Fruit fly (Drosophila melanogaster) whole organism, embryonic: ENCODE measurements around the gene CG14229.

ENCODE experiments used
- Bteb2 ChIP-seq: fragments of 200-800 bp; sonication (Bioruptor generic); optimal IDR thresholded peaks from 2 replicates; lab custom pipeline; 2016; ENCODE audit warnings: missing biosample characterization, missing genetic modification characterization
- CG10366 ChIP-seq: fragments of 200-800 bp; sonication (Bioruptor generic); IDR thresholded peaks from 2 replicates; pipeline ENCODE4 v1.3.6; 2022; ENCODE audit warnings: missing biosample characterization, missing genetic modification characterization
- CG10979 ChIP-seq: fragments of 200-800 bp; sonication (Bioruptor generic); optimal IDR thresholded peaks from 2 replicates; lab custom pipeline; 2018; ENCODE audit warnings: missing biosample characterization, mild to moderate bottlenecking, missing genetic modification characterization, moderate library complexity
- CG12236 ChIP-seq: fragments of 200-800 bp; sonication (Bioruptor generic); optimal IDR thresholded peaks from 2 replicates; lab custom pipeline; 2016; ENCODE audit warnings: missing biosample characterization, missing genetic modification characterization
- CG14710 ChIP-seq: fragments of 200-800 bp; sonication (Bioruptor generic); optimal IDR thresholded peaks from 3 replicates; lab custom pipeline; 2019; ENCODE audit warnings: missing biosample characterization, mild to moderate bottlenecking, missing genetic modification characterization, moderate library complexity
- CG15514 ChIP-seq: fragments of 200-800 bp; sonication (Bioruptor generic); optimal IDR thresholded peaks from 3 replicates; lab custom pipeline; 2017; ENCODE audit warnings: missing biosample characterization, missing genetic modification characterization, mild to moderate bottlenecking, moderate library complexity, missing genetic modification reagents
- CG17359 ChIP-seq: fragments of 200-800 bp; sonication (Bioruptor generic); optimal IDR thresholded peaks from 3 replicates; lab custom pipeline; 2018; ENCODE audit warnings: missing biosample characterization, mild to moderate bottlenecking, missing genetic modification characterization, moderate library complexity
- CG18619 ChIP-seq: fragments of 200-800 bp; sonication (Bioruptor generic); optimal IDR thresholded peaks from 3 replicates; lab custom pipeline; 2017; ENCODE audit warnings: missing biosample characterization, mild to moderate bottlenecking, missing genetic modification characterization
- CG2678 ChIP-seq: fragments of 200-800 bp; sonication (Bioruptor generic); optimal IDR thresholded peaks from 3 replicates; lab custom pipeline; 2019; ENCODE audit warnings: missing biosample characterization, mild to moderate bottlenecking, missing genetic modification characterization, moderate library complexity
- CG30020 ChIP-seq: fragments of 200-800 bp; optimal IDR thresholded peaks from 2 replicates; lab custom pipeline; 2019; ENCODE audit warnings: missing biosample characterization, mild to moderate bottlenecking, missing genetic modification characterization, moderate library complexity
- CG30403 ChIP-seq: fragments of 200-800 bp; sonication (Bioruptor generic); optimal IDR thresholded peaks from 3 replicates; lab custom pipeline; 2016; ENCODE audit warnings: missing biosample characterization, missing genetic modification characterization
- CG31388 ChIP-seq: fragments of 200-800 bp; sonication (Bioruptor generic); optimal IDR thresholded peaks from 2 replicates; lab custom pipeline; 2016; ENCODE audit warnings: missing biosample characterization, missing genetic modification characterization
- CG34224 ChIP-seq: fragments of 200-800 bp; sonication (Bioruptor generic); IDR thresholded peaks from 3 replicates; pipeline ENCODE4 v1.3.6; 2022; ENCODE audit warnings: missing biosample characterization, missing genetic modification characterization; ENCODE audit not compliant: partially characterized antibody
- CG4730 ChIP-seq: fragments of 200-800 bp; sonication (Bioruptor generic); IDR thresholded peaks from 2 replicates; pipeline ENCODE4 v1.3.6; 2022; ENCODE audit warnings: missing biosample characterization, missing genetic modification characterization
- CG6654 ChIP-seq: fragments of 200-800 bp; sonication (Bioruptor generic); optimal IDR thresholded peaks from 2 replicates; lab custom pipeline; 2017; ENCODE audit warnings: missing biosample characterization, mild to moderate bottlenecking, missing genetic modification characterization
- CG6791 ChIP-seq: fragments of 200-800 bp; sonication (Bioruptor generic); IDR thresholded peaks from 3 replicates; pipeline ENCODE4 v1.3.6; 2022; ENCODE audit warnings: missing biosample characterization, missing genetic modification characterization; ENCODE audit not compliant: partially characterized antibody
- CG7963 ChIP-seq: fragments of 200-800 bp; sonication (Bioruptor generic); IDR thresholded peaks from 3 replicates; pipeline ENCODE4 v1.3.6; 2022; ENCODE audit warnings: missing biosample characterization, missing genetic modification characterization; ENCODE audit not compliant: partially characterized antibody
- CG8359 ChIP-seq: fragments of 200-800 bp; sonication (Bioruptor generic); optimal IDR thresholded peaks from 2 replicates; lab custom pipeline; 2017; ENCODE audit warnings: missing biosample characterization, mild to moderate bottlenecking, missing genetic modification characterization, borderline replicate concordance
- CG8478 ChIP-seq: fragments of >200 bp; optimal IDR thresholded peaks from 2 replicates; lab custom pipeline; 2018
- CG9876 ChIP-seq: fragments of 200-800 bp; sonication (Bioruptor generic); optimal IDR thresholded peaks from 2 replicates; lab custom pipeline; 2016; ENCODE audit warnings: missing biosample characterization, missing genetic modification characterization
- D ChIP-seq, 2 experiments: fragments of 200-800 bp in 1 of 2; fragments of >200 bp in 1 of 2; sonication (Bioruptor generic) in 1 of 2; optimal IDR thresholded peaks; 2 replicates in 1 of 2; 3 replicates in 1 of 2; lab custom pipeline; 2017; ENCODE audit warnings: mild to moderate bottlenecking in 1 of 2, missing biosample characterization in 1 of 2, missing genetic modification characterization in 1 of 2, missing genetic modification reagents in 1 of 2
- D19B ChIP-seq: fragments of 200-800 bp; sonication (Bioruptor generic); optimal IDR thresholded peaks from 2 replicates; lab custom pipeline; 2017; ENCODE audit warnings: missing biosample characterization, mild to moderate bottlenecking, missing genetic modification characterization
- Drgx ChIP-seq: fragments of 200-800 bp; sonication (Bioruptor generic); IDR thresholded peaks from 2 replicates; pipeline ENCODE4 v1.3.6; 2022; ENCODE audit warnings: missing biosample characterization, missing genetic modification characterization
- E2f1 ChIP-seq: fragments of 200-800 bp; sonication (Bioruptor generic); IDR thresholded peaks from 2 replicates; pipeline ENCODE4 v1.3.6; 2022; ENCODE audit warnings: missing biosample characterization, missing genetic modification characterization
- Ets65A ChIP-seq: fragments of 200-800 bp; sonication (Bioruptor generic); peaks from one replicate; lab custom pipeline; 2016; ENCODE audit warnings: missing biosample characterization, missing genetic modification characterization
- Fer3 ChIP-seq: fragments of 200-800 bp; sonication (Bioruptor generic); optimal IDR thresholded peaks from 2 replicates; lab custom pipeline; 2018; ENCODE audit warnings: missing biosample characterization, mild to moderate bottlenecking, missing genetic modification characterization, moderate library complexity
- HLH4C ChIP-seq: fragments of 200-800 bp; sonication (Bioruptor generic); IDR thresholded peaks from 3 replicates; pipeline ENCODE4 v1.3.6; 2022; ENCODE audit warnings: missing biosample characterization, missing genetic modification characterization; ENCODE audit not compliant: partially characterized antibody
- HmgZ ChIP-seq: fragments of 200-800 bp; sonication (Bioruptor generic); optimal IDR thresholded peaks from 2 replicates; lab custom pipeline; 2018; ENCODE audit warnings: missing biosample characterization, mild to moderate bottlenecking, missing genetic modification characterization
- Mrtf ChIP-seq: fragments of 200-800 bp; sonication (Bioruptor generic); IDR thresholded peaks from 3 replicates; pipeline ENCODE4 v1.3.6; 2022; ENCODE audit warnings: missing biosample characterization, missing genetic modification characterization
- Myb ChIP-seq: fragments of 200-800 bp; sonication (Bioruptor generic); optimal IDR thresholded peaks from 2 replicates; lab custom pipeline; 2016; ENCODE audit warnings: missing biosample characterization, missing genetic modification characterization
- NFAT ChIP-seq: fragments of 200-800 bp; sonication (Bioruptor generic); IDR thresholded peaks from 2 replicates; pipeline ENCODE4 v1.3.6; 2022; ENCODE audit warnings: missing biosample characterization, missing genetic modification characterization
- Nf-YC ChIP-seq: fragments of 200-800 bp; optimal IDR thresholded peaks from 3 replicates; lab custom pipeline; 2019; ENCODE audit warnings: missing biosample characterization, mild to moderate bottlenecking, missing genetic modification characterization, moderate library complexity
- Pdp1 ChIP-seq, 2 experiments: fragments of 200-800 bp; sonication (Bioruptor generic); optimal IDR thresholded peaks; 3 replicates each; lab custom pipeline; 2016; ENCODE audit warnings: missing biosample characterization in 2 of 2, missing genetic modification characterization in 2 of 2, mild to moderate bottlenecking in 1 of 2, moderate library complexity in 1 of 2
- Poxn ChIP-seq: fragments of 200-800 bp; sonication (Bioruptor generic); IDR thresholded peaks from 2 replicates; pipeline ENCODE4 v1.3.6; 2022; ENCODE audit warnings: missing biosample characterization, missing genetic modification characterization
- Ptx1 ChIP-seq: fragments of 200-800 bp; sonication (Bioruptor generic); IDR thresholded peaks from 2 replicates; pipeline ENCODE4 v1.3.6; 2022; ENCODE audit warnings: missing biosample characterization, missing genetic modification characterization
- Sox100B ChIP-seq: fragments of 200-800 bp; sonication (Bioruptor generic); optimal IDR thresholded peaks from 3 replicates; lab custom pipeline; 2018; ENCODE audit warnings: missing biosample characterization, mild to moderate bottlenecking, missing genetic modification characterization
- Sox102F ChIP-seq: fragments of 200-800 bp; sonication (Bioruptor generic); optimal IDR thresholded peaks from 2 replicates; lab custom pipeline; 2018; ENCODE audit warnings: missing biosample characterization, mild to moderate bottlenecking, missing genetic modification characterization, moderate library complexity
- ara ChIP-seq: fragments of 200-800 bp; sonication (Bioruptor generic); IDR thresholded peaks from 2 replicates; pipeline ENCODE4 v1.3.6; 2022; ENCODE audit warnings: missing biosample characterization, missing genetic modification characterization
- ato ChIP-seq: fragments of 200-800 bp; sonication (Bioruptor generic); IDR thresholded peaks from 2 replicates; pipeline ENCODE4 v1.3.6; 2022; ENCODE audit warnings: missing biosample characterization, missing genetic modification characterization; ENCODE audit not compliant: partially characterized antibody
- chif ChIP-seq, 2 experiments: fragments of 200-800 bp; sonication (Bioruptor generic); optimal IDR thresholded peaks; 3 replicates each; lab custom pipeline; 2016; ENCODE audit warnings: missing biosample characterization in 2 of 2, missing genetic modification characterization in 2 of 2
- ewg ChIP-seq: fragments of 200-800 bp; sonication (Bioruptor generic); optimal IDR thresholded peaks from 3 replicates; lab custom pipeline; 2017; ENCODE audit warnings: mild to moderate bottlenecking, missing biosample characterization, missing genetic modification reagents, missing genetic modification characterization
- eyg ChIP-seq: fragments of 200-800 bp; sonication (Bioruptor generic); optimal IDR thresholded peaks from 3 replicates; lab custom pipeline; 2016; ENCODE audit warnings: missing biosample characterization, missing genetic modification characterization
- grn ChIP-seq: fragments of 200-800 bp; sonication (Bioruptor generic); optimal IDR thresholded peaks from 3 replicates; lab custom pipeline; 2017; ENCODE audit warnings: missing biosample characterization, missing genetic modification characterization
- gt ChIP-seq: fragments of 200-800 bp; sonication (Bioruptor generic); IDR thresholded peaks from 2 replicates; pipeline ENCODE4 v1.3.6; 2022; ENCODE audit warnings: missing biosample characterization, missing genetic modification characterization
- klu ChIP-seq: fragments of 200-800 bp; sonication (Bioruptor generic); IDR thresholded peaks from 2 replicates; pipeline ENCODE4 v1.3.6; 2022; ENCODE audit warnings: missing biosample characterization, missing genetic modification characterization
- psq ChIP-seq: fragments of 200-800 bp; sonication (Bioruptor generic); optimal IDR thresholded peaks from 2 replicates; lab custom pipeline; 2017; ENCODE audit warnings: missing biosample characterization, missing genetic modification characterization
- sd ChIP-seq: fragments of 200-800 bp; sonication (Bioruptor generic); optimal IDR thresholded peaks from 3 replicates; lab custom pipeline; 2018; ENCODE audit warnings: missing biosample characterization, mild to moderate bottlenecking, missing genetic modification characterization, moderate library complexity
- slp2 ChIP-seq: fragments of 200-800 bp; sonication (Bioruptor generic); optimal IDR thresholded peaks from 2 replicates; lab custom pipeline; 2016; ENCODE audit warnings: missing biosample characterization, missing genetic modification characterization
- sug ChIP-seq: fragments of 200-800 bp; optimal IDR thresholded peaks from 2 replicates; lab custom pipeline; 2019; ENCODE audit warnings: missing biosample characterization, mild to moderate bottlenecking, missing genetic modification characterization, moderate library complexity
- wek ChIP-seq: fragments of 200-800 bp; sonication (Bioruptor generic); optimal IDR thresholded peaks from 3 replicates; lab custom pipeline; 2018; ENCODE audit warnings: missing biosample characterization, mild to moderate bottlenecking, missing genetic modification characterization, moderate library complexity
- wor ChIP-seq: fragments of 200-800 bp; sonication (Bioruptor generic); IDR thresholded peaks from 2 replicates; pipeline ENCODE4 v1.3.6; 2022; ENCODE audit warnings: missing biosample characterization, missing genetic modification characterization

Gene CG14229

dm6 chrX:19704083-19704482 lies 9.0 kb upstream of the CG14229 start, which contains the start of the genes CG14230 and CG14232 (continued):
- no peak for TF ChIP-seq CG12236 (GFP tag; lab: Kevin White, UChicago)
- no peak for TF ChIP-seq CG31388 (GFP tag; lab: Kevin White, UChicago)
- TF ChIP-seq CG10366: no peak
- TF ChIP-seq NFAT: no peak
- TF ChIP-seq HmgZ (tag; lab: Kevin White, UChicago): peak; percentile 17
- no peak for TF ChIP-seq klu (GFP tag; lab: Robert Waterston, UW)
- peak; percentile 90 for TF ChIP-seq Ets65A (GFP tag; lab: Kevin White, UChicago)
- no peak for TF ChIP-seq grn (GFP tag; lab: Kevin White, UChicago)
- no peak for TF ChIP-seq Sox102F
- peak; percentile 19 for TF ChIP-seq sug (tag; lab: Kevin White, UChicago)
- peak; percentile 9 for TF ChIP-seq CG10979 (tag; lab: Kevin White, UChicago)
- TF ChIP-seq CG6654: no peak
- TF ChIP-seq Poxn (GFP tag; lab: Robert Waterston, UW): no peak
- TF ChIP-seq Sox100B: no peak
- TF ChIP-seq Ptx1: no peak
- TF ChIP-seq psq (GFP tag; lab: Kevin White, UChicago): no peak
- TF ChIP-seq Bteb2 (GFP tag; lab: Kevin White, UChicago): no peak
- no peak for TF ChIP-seq D (optimal IDR thresholded peaks at IDR 0.05; lab: Kevin White, UChicago)
- TF ChIP-seq D (GFP tag; optimal IDR thresholded peaks at IDR 0.05; lab: Kevin White, UChicago): no peak
- no peak for TF ChIP-seq ato
- no peak for TF ChIP-seq wor (GFP tag; lab: Robert Waterston, UW)
- no peak for TF ChIP-seq CG4730
- no peak for TF ChIP-seq Drgx (GFP tag; lab: Robert Waterston, UW)
- no peak for TF ChIP-seq Fer3 (tag; lab: Kevin White, UChicago)
- TF ChIP-seq CG7963 (GFP tag; lab: Robert Waterston, UW): no peak
- TF ChIP-seq chif (GFP tag; optimal IDR thresholded peaks at IDR 0.05; lab: Kevin White, UChicago): no peak
- no peak for TF ChIP-seq CG2678 (tag; lab: Kevin White, UChicago)
- TF ChIP-seq wek (GFP tag; lab: Kevin White, UChicago): no peak
- TF ChIP-seq gt (GFP tag; lab: Robert Waterston, UW): no peak
- no peak for TF ChIP-seq E2f1 (GFP tag; lab: Robert Waterston, UW)
- TF ChIP-seq CG14710 (tag; lab: Kevin White, UChicago): peak; percentile 62
- no peak for TF ChIP-seq ara (GFP tag; lab: Robert Waterston, UW)
- no peak for TF ChIP-seq Mrtf (GFP tag; lab: Robert Waterston, UW)
- no peak for TF ChIP-seq Nf-YC
- no peak for TF ChIP-seq CG18619 (GFP tag; lab: Kevin White, UChicago)
- TF ChIP-seq HLH4C (GFP tag; lab: Robert Waterston, UW): no peak
- no peak for TF ChIP-seq eyg (GFP tag; lab: Kevin White, UChicago)
- peak; percentile 22 for TF ChIP-seq Myb
- TF ChIP-seq CG17359 (tag; lab: Kevin White, UChicago): no peak
- TF ChIP-seq CG6791: no peak
- no peak for TF ChIP-seq CG30403 (GFP tag; lab: Kevin White, UChicago)
- TF ChIP-seq CG8478 (lab: Kevin White, UChicago): no peak
- TF ChIP-seq CG9876 (GFP tag; lab: Kevin White, UChicago): no peak
- peak; percentile 56; the same call in 2 of the 3 replicates for TF ChIP-seq CG34224 (GFP tag; lab: Robert Waterston, UW)
- TF ChIP-seq slp2 (GFP tag; lab: Kevin White, UChicago): no peak
- TF ChIP-seq CG30020: peak; percentile 47
- no peak for TF ChIP-seq sd
- TF ChIP-seq D19B (GFP tag; lab: Kevin White, UChicago): no peak
- TF ChIP-seq CG8359 (GFP tag; lab: Kevin White, UChicago): no peak
- peak in 1 of 2 experiments; percentile 28 for TF ChIP-seq Pdp1 (GFP tag; optimal IDR thresholded peaks at IDR 0.05; lab: Kevin White, UChicago)
- peak; percentile 41 for TF ChIP-seq CG15514 (GFP tag; lab: Kevin White, UChicago)
- peak; percentile 26 for TF ChIP-seq ewg (GFP tag; lab: Kevin White, UChicago)
